Worm (Caenorhabditis elegans) whole organism, L4 larva: ENCODE data around the gene C33D9.13.

Source experiments
- ZK546.5 ChIP-seq, 2 experiments: sonication (generic microtip); optimal IDR thresholded peaks; 2 replicates each; lab custom pipeline; 2017; ENCODE audit warnings: missing biosample characterization in 2 of 2, missing genetic modification characterization in 2 of 2
- fos-1 ChIP-seq: fragments of 150-350 bp; optimal IDR thresholded peaks from 2 replicates; lab custom pipeline; 2014; ENCODE audit warnings: missing biosample characterization, missing genetic modification characterization
- lin-13 ChIP-seq: fragments of 150-350 bp; optimal IDR thresholded peaks from 2 replicates; lab custom pipeline; 2014; ENCODE audit warnings: missing biosample characterization, missing genetic modification reagents, missing genetic modification characterization
- pqm-1 ChIP-seq: sonication (generic microtip); optimal IDR thresholded peaks from 2 replicates; lab custom pipeline; 2017; ENCODE audit warnings: missing biosample characterization, missing genetic modification characterization

DNA sequence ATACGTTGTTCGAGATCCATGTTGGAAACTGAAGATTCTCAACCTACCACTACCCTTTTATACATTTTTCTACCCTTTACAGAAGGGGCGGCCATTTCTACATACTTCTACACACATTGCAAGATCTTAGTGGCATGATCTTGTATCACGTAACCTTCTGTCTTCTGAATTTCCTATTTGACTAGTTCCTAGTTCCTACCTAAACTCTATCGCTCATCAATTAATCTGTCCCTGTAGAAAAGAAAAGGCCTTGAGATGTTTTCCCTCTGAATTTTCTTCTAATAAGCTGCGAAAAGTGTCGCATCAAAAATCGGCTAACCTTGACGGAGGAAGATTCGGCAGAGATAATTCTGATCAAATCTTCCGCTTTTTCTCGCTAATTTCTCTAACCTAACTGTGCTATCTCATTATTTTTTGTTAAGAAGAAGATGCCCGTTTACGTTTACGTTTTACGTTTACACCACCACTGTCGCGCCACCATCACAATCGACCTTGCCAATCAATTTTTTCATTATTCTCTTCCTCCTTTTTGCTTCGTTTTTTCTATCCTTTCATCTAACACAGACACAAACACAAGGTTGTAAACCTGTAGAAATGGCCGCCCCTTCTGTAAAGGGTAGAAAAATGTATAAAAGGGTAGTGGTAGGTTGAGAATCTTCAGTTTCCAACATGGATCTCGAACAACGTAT, 39.2 kb upstream of the C33D9.13 start, which contains the start of the genes col-117 and col-3:
- no peak for TF ChIP-seq ZK546.5 (tag; optimal IDR thresholded peaks at IDR 0.05; lab: Kevin White, UChicago)
- no peak for TF ChIP-seq fos-1
- TF ChIP-seq pqm-1 (tag; lab: Kevin White, UChicago): no peak
- no peak for TF ChIP-seq lin-13
